Worm (Caenorhabditis elegans): ENCODE results near the gene srx-137.

DNA sequence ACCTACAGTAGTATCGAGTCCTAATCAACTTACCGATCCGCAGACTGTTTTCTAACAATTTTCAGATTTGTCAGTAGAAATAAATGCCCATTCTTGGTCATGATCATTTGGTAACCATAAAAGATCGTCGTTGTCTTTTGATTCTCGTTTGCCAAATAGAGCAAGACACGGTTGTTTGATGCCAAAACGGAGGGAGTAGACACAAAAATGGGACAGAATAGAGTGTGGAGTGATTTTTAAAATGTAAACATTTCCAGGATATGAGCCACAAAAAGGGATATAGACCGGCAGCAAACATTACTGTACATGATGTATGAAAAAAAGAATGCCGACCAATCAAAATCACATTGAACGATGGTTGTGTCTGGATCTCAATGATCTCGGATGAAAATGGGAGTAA lies 45.7 kb upstream of the srx-137 start, which contains the start of gene F55B12.2:
- no peak for TF ChIP-seq unc-62 (GFP tag; optimal IDR thresholded peaks at IDR 0.05)
- TF ChIP-seq M03D4.4 (tag; optimal IDR thresholded peaks at IDR 0.05), result no peak
- TF ChIP-seq snpc-4 (tag; optimal IDR thresholded peaks at IDR 0.05), result no peak
- no peak for TF ChIP-seq nhr-28 (tag; optimal IDR thresholded peaks at IDR 0.05)
- TF ChIP-seq lsy-2 (tag; optimal IDR thresholded peaks at IDR 0.05), result no peak
- no peak for TF ChIP-seq blmp-1 (tag; optimal IDR thresholded peaks at IDR 0.05)
- TF ChIP-seq unc-120 (tag; optimal IDR thresholded peaks at IDR 0.05; ENCODE audit: poor library complexity, severe bottlenecking), result no peak
- TF ChIP-seq nhr-12 (tag; optimal IDR thresholded peaks at IDR 0.05), result no peak
- no peak for TF ChIP-seq ces-1 (GFP tag; optimal IDR thresholded peaks at IDR 0.05)
- no peak for TF ChIP-seq elt-1 (tag; optimal IDR thresholded peaks at IDR 0.05; ENCODE audit: borderline replicate concordance, insufficient read depth)
- no peak for TF ChIP-seq ceh-39 (tag; optimal IDR thresholded peaks at IDR 0.05)
- no peak for TF ChIP-seq mab-5 (tag; optimal IDR thresholded peaks at IDR 0.05)
- no peak for TF ChIP-seq tbx-8 (GFP tag; optimal IDR thresholded peaks at IDR 0.05)
- no peak for TF ChIP-seq drap-1 (GFP tag; optimal IDR thresholded peaks at IDR 0.05)

Data from whole organism, mixed stage, embryonic.